Worm (Caenorhabditis elegans): ENCODE data around the gene srb-17.

srb-17 gene

ce11 chrIV:10483607-10484117 is 26.6 kb upstream of the srb-17 start, which contains the start of the genes F01D4.5 and ced-5:
TSS of gene F01D4.5 (minus strand) at chrIV:10483657.
TSS of gene ced-5 (plus strand) at chrIV:10484110.
- no peak for TF ChIP-seq med-1 (GFP tag; optimal IDR thresholded peaks at IDR 0.05; ENCODE audit: insufficient read depth)
- TF ChIP-seq flt-1 (GFP tag; IDR thresholded peaks at IDR 0.05): peak; percentile 83
- peak; percentile 42; the same call in 1 of the 2 replicates for TF ChIP-seq ztf-23 (GFP tag; IDR thresholded peaks at IDR 0.05)
- peak; percentile 64 for TF ChIP-seq cog-1 (tag; optimal IDR thresholded peaks at IDR 0.05)
- no peak for TF ChIP-seq ztf-29 (GFP tag; IDR thresholded peaks at IDR 0.05)
- TF ChIP-seq T22C8.4 (GFP tag; IDR thresholded peaks at IDR 0.05): 0 out of 2 replicates have a peak, but pooled peaks have one; percentile 18

- TF ChIP-seq ztf-29 (GFP tag; IDR thresholded peaks at IDR 0.05): no peak
- no peak for TF ChIP-seq tab-1 (GFP tag; IDR thresholded peaks at IDR 0.05)
These were observed 25.5 kb upstream of the srb-17 start for ce11 chrIV:10482585-10482984.

ce11 chrIV:10481695-10482094 is 24.7 kb upstream of the srb-17 start, which contains the start of gene egl-21:
TSS of gene egl-21 (minus strand) at chrIV:10481844.
- TF ChIP-seq tab-1 (GFP tag; IDR thresholded peaks at IDR 0.05) (no peak), ref-1 (GFP tag; conservative IDR thresholded peaks at IDR 0.05) (no peak), T22C8.4 (GFP tag; IDR thresholded peaks at IDR 0.05) (no peak), med-1 (GFP tag; optimal IDR thresholded peaks at IDR 0.05; ENCODE audit: insufficient read depth) (no peak), flt-1 (GFP tag; IDR thresholded peaks at IDR 0.05) (no peak), cog-1 (tag; optimal IDR thresholded peaks at IDR 0.05) (no peak), klf-2 (GFP tag; conservative IDR thresholded peaks at IDR 0.05) (no peak), ztf-29 (GFP tag; IDR thresholded peaks at IDR 0.05) (no peak), ztf-23 (GFP tag; IDR thresholded peaks at IDR 0.05) (no peak)

ce11 chrIV:10475234-10475633 is 18.2 kb upstream of the srb-17 start:
- no peak for TF ChIP-seq ztf-23 (GFP tag; IDR thresholded peaks at IDR 0.05)
- TF ChIP-seq klf-2 (GFP tag; conservative IDR thresholded peaks at IDR 0.05): no peak

DNA sequence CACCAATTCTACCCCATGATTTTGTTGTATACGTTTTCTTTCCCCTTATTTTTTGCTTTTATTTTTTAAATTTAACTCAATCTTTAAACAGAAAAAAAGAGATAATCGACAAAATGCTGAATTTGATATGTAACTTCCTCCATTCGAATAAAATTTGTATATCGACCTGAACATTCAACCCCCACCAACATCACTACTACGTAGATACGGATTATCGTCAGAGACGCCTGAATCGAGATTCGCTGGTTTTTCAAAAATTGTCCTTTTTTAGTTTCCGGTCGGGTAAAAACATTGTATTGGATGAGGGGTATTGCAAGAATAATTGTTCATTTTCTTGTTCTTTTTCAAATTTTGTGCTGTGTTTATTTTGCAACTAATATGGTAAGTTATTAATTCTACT is 15.4 kb upstream of the srb-17 start, which contains the start of gene bgnt-1.1:
bgnt-1.1 (plus strand) TSS at position 301 of the 400 bp plus-strand sequence.
- TF ChIP-seq ztf-23 (GFP tag; IDR thresholded peaks at IDR 0.05): no peak
- TF ChIP-seq tab-1 (GFP tag; IDR thresholded peaks at IDR 0.05): no peak
- no peak for TF ChIP-seq T22C8.4 (GFP tag; IDR thresholded peaks at IDR 0.05)
- no peak for TF ChIP-seq med-1 (GFP tag; optimal IDR thresholded peaks at IDR 0.05; ENCODE audit: insufficient read depth)
- TF ChIP-seq flt-1 (GFP tag; IDR thresholded peaks at IDR 0.05): no peak
- no peak for TF ChIP-seq ztf-29 (GFP tag; IDR thresholded peaks at IDR 0.05)
- TF ChIP-seq klf-2 (GFP tag; conservative IDR thresholded peaks at IDR 0.05): no peak
- no peak for TF ChIP-seq cog-1 (tag; optimal IDR thresholded peaks at IDR 0.05)
- no peak for TF ChIP-seq ref-1 (GFP tag; conservative IDR thresholded peaks at IDR 0.05)

- no peak for TF ChIP-seq ztf-29 (GFP tag; IDR thresholded peaks at IDR 0.05)
These were observed 12.5 kb upstream of the srb-17 start, which contains the start of gene ugt-44 for ce11 chrIV:10469494-10469893. TSS of gene ugt-44 (plus strand) at chrIV:10469741.

ce11 chrIV:10468662-10469061 is 11.6 kb upstream of the srb-17 start:
- no peak for TF ChIP-seq ztf-23 (GFP tag; IDR thresholded peaks at IDR 0.05)
- TF ChIP-seq tab-1 (GFP tag; IDR thresholded peaks at IDR 0.05): no peak
- no peak for TF ChIP-seq ref-1 (GFP tag; conservative IDR thresholded peaks at IDR 0.05)

DNA sequence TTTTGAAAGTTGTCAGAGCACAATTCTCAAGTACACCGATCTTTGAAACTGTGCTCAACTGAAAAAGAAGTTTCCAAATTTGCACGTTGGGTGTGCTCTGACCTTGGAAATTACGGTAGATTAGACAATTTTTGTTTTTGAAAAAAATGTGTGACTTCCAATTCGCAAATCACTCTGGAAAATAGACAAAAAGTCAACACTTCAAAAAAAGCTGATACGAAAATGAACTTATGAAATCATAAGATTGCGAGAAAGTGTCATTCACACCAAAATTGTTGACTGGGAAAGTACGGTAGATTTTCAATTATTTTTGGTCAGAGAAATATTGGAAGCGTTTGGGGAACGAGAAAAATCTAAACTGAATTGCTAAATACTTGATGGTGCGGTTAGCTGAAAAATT is 10.3 kb upstream of the srb-17 start:
- TF ChIP-seq flt-1 (GFP tag; IDR thresholded peaks at IDR 0.05) (no peak), ztf-23 (GFP tag; IDR thresholded peaks at IDR 0.05) (no peak), T22C8.4 (GFP tag; IDR thresholded peaks at IDR 0.05) (no peak), ztf-29 (GFP tag; IDR thresholded peaks at IDR 0.05) (no peak), cog-1 (tag; optimal IDR thresholded peaks at IDR 0.05) (no peak), med-1 (GFP tag; optimal IDR thresholded peaks at IDR 0.05; ENCODE audit: insufficient read depth) (no peak), klf-2 (GFP tag; conservative IDR thresholded peaks at IDR 0.05) (no peak), tab-1 (GFP tag; IDR thresholded peaks at IDR 0.05) (no peak), ref-1 (GFP tag; conservative IDR thresholded peaks at IDR 0.05) (no peak)

DNA sequence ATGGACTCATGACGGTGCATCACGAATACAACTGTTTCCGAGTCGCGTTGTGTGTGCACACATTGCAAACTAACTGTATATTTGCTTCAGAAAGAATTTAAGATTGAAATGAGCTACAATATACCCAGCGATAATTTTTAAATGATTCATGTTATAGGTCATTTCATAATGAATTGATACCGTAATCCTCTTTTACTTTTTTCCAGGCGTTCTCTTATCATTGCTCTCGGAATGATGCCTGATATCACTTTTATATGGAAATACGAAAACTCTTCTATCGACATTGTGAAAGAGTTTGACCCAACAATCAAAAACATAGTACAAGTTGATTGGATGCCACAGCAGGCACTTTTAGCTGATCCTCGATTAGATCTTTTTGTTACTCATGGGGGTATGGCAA is 9.4 kb upstream of the srb-17 start:
- TF ChIP-seq tab-1 (GFP tag; IDR thresholded peaks at IDR 0.05) (no peak), ref-1 (GFP tag; conservative IDR thresholded peaks at IDR 0.05) (no peak), cog-1 (tag; optimal IDR thresholded peaks at IDR 0.05) (no peak), klf-2 (GFP tag; conservative IDR thresholded peaks at IDR 0.05) (no peak), flt-1 (GFP tag; IDR thresholded peaks at IDR 0.05) (no peak), ztf-23 (GFP tag; IDR thresholded peaks at IDR 0.05) (no peak), ztf-29 (GFP tag; IDR thresholded peaks at IDR 0.05) (no peak), med-1 (GFP tag; optimal IDR thresholded peaks at IDR 0.05; ENCODE audit: insufficient read depth) (no peak), T22C8.4 (GFP tag; IDR thresholded peaks at IDR 0.05) (no peak)

DNA sequence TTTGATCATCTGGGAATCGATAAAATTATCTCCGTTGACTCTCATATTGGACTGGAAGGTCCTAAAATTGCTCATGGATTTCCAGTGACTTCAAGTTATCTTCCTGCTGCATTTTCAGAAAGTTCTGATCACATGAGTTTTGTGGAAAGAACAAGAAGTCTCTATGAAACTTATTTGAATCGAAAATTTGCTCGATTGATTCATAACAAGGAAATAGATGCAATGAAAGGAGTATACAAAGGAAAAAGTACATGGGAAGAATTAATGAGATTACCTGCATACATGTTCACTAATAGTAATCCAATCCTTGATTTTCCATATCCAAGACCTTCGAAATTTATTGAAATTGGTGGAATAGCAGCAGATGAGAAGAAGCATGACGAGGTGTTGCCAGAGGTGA is 8.7 kb upstream of the srb-17 start:
- TF ChIP-seq ref-1 (GFP tag; conservative IDR thresholded peaks at IDR 0.05) (no peak), T22C8.4 (GFP tag; IDR thresholded peaks at IDR 0.05) (no peak), med-1 (GFP tag; optimal IDR thresholded peaks at IDR 0.05; ENCODE audit: insufficient read depth) (no peak)

ce11 chrIV:10463987-10464638 is 7.1 kb upstream of the srb-17 start, which contains the start of gene ugt-43:
TSS of gene ugt-43 (plus strand) at chrIV:10464588.
- TF ChIP-seq klf-2 (GFP tag; conservative IDR thresholded peaks at IDR 0.05) (no peak), ztf-23 (GFP tag; IDR thresholded peaks at IDR 0.05) (no peak), med-1 (GFP tag; optimal IDR thresholded peaks at IDR 0.05; ENCODE audit: insufficient read depth) (no peak), cog-1 (tag; optimal IDR thresholded peaks at IDR 0.05) (no peak), tab-1 (GFP tag; IDR thresholded peaks at IDR 0.05) (no peak), flt-1 (GFP tag; IDR thresholded peaks at IDR 0.05) (no peak), T22C8.4 (GFP tag; IDR thresholded peaks at IDR 0.05) (no peak), ref-1 (GFP tag; conservative IDR thresholded peaks at IDR 0.05) (no peak), ztf-29 (GFP tag; IDR thresholded peaks at IDR 0.05) (no peak)
